Fruit fly (Drosophila melanogaster) whole organism, prepupa: ENCODE measurements around the gene CG32106.

Experiments
- CG11294 ChIP-seq: fragments of 200-800 bp; sonication (Bioruptor generic); IDR thresholded peaks from 2 replicates; pipeline ENCODE4 v1.3.6; 2022; ENCODE audit warnings: missing biosample characterization, missing genetic modification characterization
- CG11762 ChIP-seq: fragments of 200-800 bp; sonication (Bioruptor generic); optimal IDR thresholded peaks from 3 replicates; lab custom pipeline; 2016; ENCODE audit warnings: missing biosample characterization, missing genetic modification characterization; ENCODE audit not compliant: insufficient read depth
- CG15336 ChIP-seq: fragments of 200-800 bp; sonication (Bioruptor generic); IDR thresholded peaks from 2 replicates; pipeline ENCODE4 v1.3.6; 2022; ENCODE audit warnings: missing biosample characterization, missing genetic modification characterization
- CG1621 ChIP-seq: fragments of 200-800 bp; sonication (Bioruptor generic); optimal IDR thresholded peaks from 3 replicates; lab custom pipeline; 2018; ENCODE audit warnings: missing biosample characterization, mild to moderate bottlenecking, missing genetic modification characterization
- CG16779 ChIP-seq: fragments of 200-800 bp; sonication (Bioruptor generic); optimal IDR thresholded peaks from 3 replicates; lab custom pipeline; 2017; ENCODE audit warnings: missing biosample characterization, mild to moderate bottlenecking, missing genetic modification characterization
- CG3032 ChIP-seq: fragments of 200-800 bp; optimal IDR thresholded peaks from 2 replicates; lab custom pipeline; 2019; ENCODE audit warnings: missing biosample characterization, mild to moderate bottlenecking, missing genetic modification characterization, moderate library complexity
- CG31627 ChIP-seq: fragments of 200-800 bp; sonication (Bioruptor generic); optimal IDR thresholded peaks from 3 replicates; lab custom pipeline; 2016; ENCODE audit warnings: missing biosample characterization, missing genetic modification characterization
- CG32006 ChIP-seq: fragments of 200-800 bp; sonication (Bioruptor generic); optimal IDR thresholded peaks from 3 replicates; lab custom pipeline; 2017; ENCODE audit warnings: missing biosample characterization, mild to moderate bottlenecking, missing genetic modification characterization
- CG34406 ChIP-seq: fragments of 200-800 bp; sonication (Bioruptor generic); optimal IDR thresholded peaks from 3 replicates; lab custom pipeline; 2016; ENCODE audit warnings: missing biosample characterization, missing genetic modification characterization
- CG3919 ChIP-seq: fragments of 200-800 bp; sonication (Bioruptor generic); optimal IDR thresholded peaks from 3 replicates; lab custom pipeline; 2016; ENCODE audit warnings: missing biosample characterization, missing genetic modification characterization
- CG4318 ChIP-seq: fragments of 200-800 bp; sonication (Bioruptor generic); optimal IDR thresholded peaks from 3 replicates; lab custom pipeline; 2017; ENCODE audit warnings: missing biosample characterization, mild to moderate bottlenecking, missing genetic modification characterization
- CG6163 ChIP-seq: fragments of 200-800 bp; sonication (Bioruptor generic); IDR thresholded peaks from 3 replicates; pipeline ENCODE4 v1.3.6; 2022; ENCODE audit warnings: missing biosample characterization, missing genetic modification characterization
- CG6276 ChIP-seq: fragments of 200-800 bp; sonication (Bioruptor generic); optimal IDR thresholded peaks from 2 replicates; lab custom pipeline; 2017; ENCODE audit warnings: missing biosample characterization, mild to moderate bottlenecking, missing genetic modification characterization
- CG6792 ChIP-seq: fragments of 200-800 bp; sonication (Bioruptor generic); optimal IDR thresholded peaks from 3 replicates; lab custom pipeline; 2016; ENCODE audit warnings: missing biosample characterization, missing genetic modification characterization
- CG6808 ChIP-seq: fragments of 200-800 bp; sonication (Bioruptor generic); optimal IDR thresholded peaks from 3 replicates; lab custom pipeline; 2017; ENCODE audit warnings: missing biosample characterization, missing genetic modification characterization, mild to moderate bottlenecking, moderate library complexity, missing genetic modification reagents
- CG7368 ChIP-seq: fragments of 200-800 bp; sonication (Bioruptor generic); optimal IDR thresholded peaks from 3 replicates; lab custom pipeline; 2016; ENCODE audit warnings: missing biosample characterization, missing genetic modification characterization
- CG8119 ChIP-seq: fragments of 200-800 bp; sonication (Bioruptor generic); IDR thresholded peaks from 3 replicates; pipeline ENCODE4 v1.3.6; 2022; ENCODE audit warnings: missing biosample characterization, missing genetic modification characterization
- CG8632 ChIP-seq: fragments of 200-800 bp; sonication (Bioruptor generic); optimal IDR thresholded peaks from 3 replicates; lab custom pipeline; 2016; ENCODE audit warnings: missing biosample characterization, missing genetic modification characterization
- CG9139 ChIP-seq: fragments of 200-800 bp; sonication (Bioruptor generic); optimal IDR thresholded peaks from 3 replicates; lab custom pipeline; 2017; ENCODE audit warnings: missing biosample characterization, mild to moderate bottlenecking, missing genetic modification characterization
- Eip75B ChIP-seq: fragments of 200-800 bp; sonication (Bioruptor generic); optimal IDR thresholded peaks from 3 replicates; lab custom pipeline; 2016; ENCODE audit warnings: missing biosample characterization, missing genetic modification characterization
- Eip78C ChIP-seq: fragments of 200-800 bp; sonication (Bioruptor generic); peaks from one replicate; lab custom pipeline; 2016; ENCODE audit warnings: missing biosample characterization, missing genetic modification characterization
- Ets21C ChIP-seq: fragments of 200-800 bp; sonication (Bioruptor generic); optimal IDR thresholded peaks from 3 replicates; lab custom pipeline; 2016; ENCODE audit warnings: missing biosample characterization, missing genetic modification characterization
- Ets96B ChIP-seq: fragments of 200-800 bp; optimal IDR thresholded peaks from 2 replicates; lab custom pipeline; 2019; ENCODE audit warnings: missing biosample characterization, mild to moderate bottlenecking, missing genetic modification characterization, moderate library complexity
- Gug ChIP-seq: fragments of 200-800 bp; sonication (Bioruptor generic); IDR thresholded peaks from 2 replicates; pipeline ENCODE4 v1.3.6; 2022; ENCODE audit warnings: missing biosample characterization, missing genetic modification characterization
- Hr39 ChIP-seq: fragments of 200-800 bp; sonication (Bioruptor generic); optimal IDR thresholded peaks from 2 replicates; lab custom pipeline; 2016; ENCODE audit warnings: missing biosample characterization, missing genetic modification characterization
- Hr4 ChIP-seq: fragments of 200-800 bp; sonication (Bioruptor generic); optimal IDR thresholded peaks from 3 replicates; lab custom pipeline; 2016; ENCODE audit warnings: missing biosample characterization, missing genetic modification characterization
- Lpt ChIP-seq: fragments of 200-800 bp; sonication (Bioruptor generic); optimal IDR thresholded peaks from 3 replicates; lab custom pipeline; 2016; ENCODE audit warnings: missing biosample characterization, missing genetic modification characterization
- Met ChIP-seq: fragments of 200-800 bp; sonication (Bioruptor generic); optimal IDR thresholded peaks from 3 replicates; lab custom pipeline; 2016; ENCODE audit warnings: missing biosample characterization, missing genetic modification characterization
- OdsH ChIP-seq: fragments of 200-800 bp; sonication (Bioruptor generic); optimal IDR thresholded peaks from 3 replicates; lab custom pipeline; 2016; ENCODE audit warnings: missing biosample characterization, missing genetic modification characterization
- Smox ChIP-seq: fragments of 200-800 bp; sonication (Bioruptor generic); optimal IDR thresholded peaks from 3 replicates; lab custom pipeline; 2016; ENCODE audit warnings: missing biosample characterization, missing genetic modification characterization
- Sox102F ChIP-seq: fragments of 200-800 bp; sonication (Bioruptor generic); optimal IDR thresholded peaks from 2 replicates; lab custom pipeline; 2016; ENCODE audit warnings: missing biosample characterization, mild to moderate bottlenecking, missing genetic modification characterization
- Sox14 ChIP-seq: fragments of 200-800 bp; sonication (Bioruptor generic); optimal IDR thresholded peaks from 3 replicates; lab custom pipeline; 2016; ENCODE audit warnings: missing biosample characterization, missing genetic modification characterization
- achi ChIP-seq: fragments of 200-800 bp; sonication (Bioruptor generic); optimal IDR thresholded peaks from 3 replicates; lab custom pipeline; 2016; ENCODE audit warnings: missing biosample characterization, missing genetic modification characterization
- acj6 ChIP-seq: fragments of 200-800 bp; sonication (Bioruptor generic); optimal IDR thresholded peaks from 3 replicates; lab custom pipeline; 2016; ENCODE audit warnings: missing biosample characterization, missing genetic modification characterization
- cyc ChIP-seq: fragments of 200-800 bp; sonication (Bioruptor generic); optimal IDR thresholded peaks from 3 replicates; lab custom pipeline; 2016; ENCODE audit warnings: missing biosample characterization, missing genetic modification characterization
- dac ChIP-seq: fragments of 200-800 bp; sonication (Bioruptor generic); optimal IDR thresholded peaks from 2 replicates; lab custom pipeline; 2017; ENCODE audit warnings: missing biosample characterization, mild to moderate bottlenecking, missing genetic modification characterization
- dsx ChIP-seq: fragments of 200-800 bp; optimal IDR thresholded peaks from 3 replicates; lab custom pipeline; 2019; ENCODE audit warnings: missing biosample characterization, mild to moderate bottlenecking, missing genetic modification characterization, moderate library complexity; ENCODE audit not compliant: poor library complexity, severe bottlenecking
- eg ChIP-seq: fragments of 200-800 bp; sonication (Bioruptor generic); IDR thresholded peaks from 3 replicates; pipeline ENCODE4 v1.3.6; 2022; ENCODE audit warnings: missing biosample characterization, missing genetic modification characterization
- esn ChIP-seq: fragments of 200-800 bp; sonication (Bioruptor generic); optimal IDR thresholded peaks from 2 replicates; lab custom pipeline; 2016; ENCODE audit warnings: missing biosample characterization, mild to moderate bottlenecking, missing genetic modification characterization, moderate library complexity
- fd85E ChIP-seq: fragments of 200-800 bp; sonication (Bioruptor generic); optimal IDR thresholded peaks from 3 replicates; lab custom pipeline; 2016; ENCODE audit warnings: missing biosample characterization, missing genetic modification characterization
- fkh ChIP-seq: fragments of 200-800 bp; sonication (Bioruptor generic); optimal IDR thresholded peaks from 3 replicates; lab custom pipeline; 2017; ENCODE audit warnings: missing biosample characterization, mild to moderate bottlenecking, missing genetic modification characterization, moderate library complexity
- net ChIP-seq: fragments of 200-800 bp; sonication (Bioruptor generic); optimal IDR thresholded peaks from 3 replicates; lab custom pipeline; 2016; ENCODE audit warnings: missing biosample characterization, missing genetic modification characterization
- pdm3 ChIP-seq: fragments of 200-800 bp; sonication (Bioruptor generic); optimal IDR thresholded peaks from 3 replicates; lab custom pipeline; 2016; ENCODE audit warnings: missing biosample characterization, missing genetic modification characterization
- salr ChIP-seq, 2 experiments: fragments of 200-800 bp; sonication (Bioruptor generic); optimal IDR thresholded peaks; 3 replicates each; lab custom pipeline; 2016 to 2018; ENCODE audit warnings: missing biosample characterization in 2 of 2, missing genetic modification characterization in 2 of 2, mild to moderate bottlenecking in 1 of 2
- spab ChIP-seq: fragments of 200-800 bp; sonication (Bioruptor generic); optimal IDR thresholded peaks from 2 replicates; lab custom pipeline; 2017; ENCODE audit warnings: missing biosample characterization, mild to moderate bottlenecking, missing genetic modification characterization, missing genetic modification reagents
- svp ChIP-seq: fragments of 200-800 bp; sonication (Bioruptor generic); peaks from one replicate; lab custom pipeline; 2016; ENCODE audit warnings: missing biosample characterization, missing genetic modification characterization
- topi ChIP-seq: fragments of 200-800 bp; sonication (Bioruptor generic); optimal IDR thresholded peaks from 3 replicates; lab custom pipeline; 2016; ENCODE audit warnings: missing biosample characterization, missing genetic modification characterization

Gene CG32106

DNA sequence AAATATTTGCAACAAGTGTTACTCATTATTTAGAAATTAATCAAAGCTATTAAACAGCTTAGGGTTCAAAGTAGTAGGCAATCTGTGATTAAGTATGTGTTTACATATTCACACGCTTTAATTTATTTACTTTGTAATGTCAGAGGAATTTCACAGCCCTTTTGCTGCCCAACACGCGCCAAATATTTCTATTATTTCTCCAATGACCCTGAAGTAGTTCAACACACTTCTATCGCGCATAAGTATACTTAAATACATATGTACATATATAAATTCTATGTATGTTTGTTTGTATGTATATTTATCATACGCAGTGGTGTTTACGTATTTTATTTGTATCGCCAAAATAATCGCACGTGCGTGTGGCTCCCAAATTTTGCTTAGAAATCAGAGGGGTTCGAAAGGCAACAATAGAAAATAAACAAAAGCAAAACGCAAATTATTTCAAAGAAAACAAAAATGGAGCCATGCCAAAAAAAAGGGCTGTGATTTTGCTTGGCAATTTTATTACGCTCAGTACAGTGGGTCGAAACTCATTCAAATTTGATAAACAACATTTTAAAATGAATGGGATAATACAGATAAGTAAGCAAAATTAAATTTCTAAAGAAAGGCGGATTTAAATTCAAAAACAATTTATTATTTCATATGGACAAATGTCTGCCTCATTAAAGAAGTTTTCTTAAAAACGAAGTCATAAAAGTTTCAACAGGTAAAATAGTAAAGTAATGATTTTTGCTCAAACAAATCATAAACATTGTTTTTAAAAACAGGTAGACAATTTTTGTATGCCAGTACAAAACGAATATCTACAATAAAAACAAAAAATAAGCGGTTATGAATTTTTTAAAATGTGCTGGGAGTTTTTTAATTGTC is 24.9 kb upstream of the CG32106 start:
- peak; percentile 36 for TF ChIP-seq Met
- TF ChIP-seq CG15336 (GFP tag; lab: Robert Waterston, UW), result 0 out of 2 replicates have a peak, but pooled peaks have one; percentile 22
- peak in 1 of 2 experiments; percentile 10 for TF ChIP-seq salr (GFP tag; optimal IDR thresholded peaks at IDR 0.05; lab: Kevin White, UChicago)
- no peak for TF ChIP-seq CG9139 (GFP tag; lab: Kevin White, UChicago)
- TF ChIP-seq achi (GFP tag; lab: Kevin White, UChicago), result no peak
- TF ChIP-seq Ets96B (tag; lab: Kevin White, UChicago), result no peak
- TF ChIP-seq CG6276 (GFP tag; lab: Kevin White, UChicago), result no peak
- 0 out of 3 replicates have a peak, but pooled peaks have one; percentile 21 for TF ChIP-seq eg (GFP tag; lab: Robert Waterston, UW)
- peak; percentile 30 for TF ChIP-seq topi (GFP tag; lab: Kevin White, UChicago)
- peak; percentile 8 for TF ChIP-seq CG32006 (GFP tag; lab: Kevin White, UChicago)
- no peak for TF ChIP-seq CG11294 (GFP tag; lab: Robert Waterston, UW)
- TF ChIP-seq Hr39, result peak; percentile 34
- no peak for TF ChIP-seq OdsH (GFP tag; lab: Kevin White, UChicago)
- peak; percentile 35 for TF ChIP-seq CG8632
- peak; percentile 69 for TF ChIP-seq Eip78C (GFP tag; lab: Kevin White, UChicago)
- TF ChIP-seq dsx (GFP tag; lab: Kevin White, UChicago), result no peak
- peak; percentile 57 for TF ChIP-seq Hr4 (GFP tag; lab: Kevin White, UChicago)
- peak; percentile 17 for TF ChIP-seq Smox (GFP tag; lab: Kevin White, UChicago)
- peak; percentile 13 for TF ChIP-seq CG3919 (GFP tag; lab: Kevin White, UChicago)
- TF ChIP-seq net (GFP tag; lab: Kevin White, UChicago), result peak; percentile 43
- peak; percentile 24 for TF ChIP-seq Ets21C (GFP tag; lab: Kevin White, UChicago)
- TF ChIP-seq fkh (GFP tag; lab: Kevin White, UChicago), result peak; percentile 55
- peak; percentile 4 for TF ChIP-seq CG31627 (GFP tag; lab: Kevin White, UChicago)
- TF ChIP-seq CG4318 (GFP tag; lab: Kevin White, UChicago), result no peak
- TF ChIP-seq esn, result peak; percentile 52
- TF ChIP-seq CG8119 (GFP tag; lab: Robert Waterston, UW), result no peak
- TF ChIP-seq dac (GFP tag; lab: Kevin White, UChicago), result no peak
- no peak for TF ChIP-seq CG16779 (tag; lab: Kevin White, UChicago)
- no peak for TF ChIP-seq Sox14 (GFP tag; lab: Kevin White, UChicago)

DNA sequence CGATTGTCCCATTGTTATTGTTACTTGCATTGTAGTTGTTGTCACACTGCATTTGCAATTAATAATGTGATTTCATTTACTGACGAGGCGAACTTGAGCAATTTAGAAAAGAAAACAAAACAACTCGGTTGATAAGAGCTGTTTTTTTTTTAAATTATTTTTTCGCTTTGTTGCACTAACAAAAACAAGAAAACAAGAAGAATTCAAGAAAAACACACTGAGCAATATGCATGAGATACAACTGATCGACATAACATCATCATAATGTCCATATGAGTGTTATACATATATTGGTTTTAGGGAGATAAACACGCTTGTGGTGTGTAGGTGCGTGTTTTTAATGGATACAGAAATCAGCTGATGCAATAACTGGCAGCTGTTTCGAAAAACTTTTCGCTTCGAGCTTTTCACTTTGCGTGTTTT is 23.9 kb upstream of the CG32106 start:
- TF ChIP-seq spab (no peak), CG31627 (GFP tag; lab: Kevin White, UChicago) (no peak), CG9139 (GFP tag; lab: Kevin White, UChicago) (no peak), CG4318 (GFP tag; lab: Kevin White, UChicago) (peak; percentile 50), Sox102F (GFP tag; lab: Kevin White, UChicago) (no peak), Lpt (GFP tag; lab: Kevin White, UChicago) (peak; percentile 78), Ets96B (tag; lab: Kevin White, UChicago) (no peak), svp (GFP tag; lab: Kevin White, UChicago) (no peak), CG8119 (GFP tag; lab: Robert Waterston, UW) (peak; percentile 91), CG34406 (GFP tag; lab: Kevin White, UChicago) (no peak), Gug (GFP tag; lab: Robert Waterston, UW) (peak; percentile 76), CG3032 (tag; lab: Kevin White, UChicago) (no peak), OdsH (GFP tag; lab: Kevin White, UChicago) (peak; percentile 52), CG6792 (peak; percentile 10), fkh (GFP tag; lab: Kevin White, UChicago) (peak; percentile 52), Ets21C (GFP tag; lab: Kevin White, UChicago) (no peak), Eip75B (no peak), acj6 (GFP tag; lab: Kevin White, UChicago) (peak; percentile 18), CG6163 (GFP tag; lab: Robert Waterston, UW) (peak; percentile 86), fd85E (no peak), Met (no peak), CG6276 (GFP tag; lab: Kevin White, UChicago) (peak; percentile 95), Hr4 (GFP tag; lab: Kevin White, UChicago) (peak; percentile 78), pdm3 (GFP tag; lab: Kevin White, UChicago) (peak; percentile 51), CG1621 (tag; lab: Kevin White, UChicago) (no peak), CG6808 (GFP tag; lab: Kevin White, UChicago) (peak; percentile 32), cyc (GFP tag; lab: Kevin White, UChicago) (no peak), CG11762 (GFP tag; lab: Kevin White, UChicago) (peak; percentile 49), CG11294 (GFP tag; lab: Robert Waterston, UW) (peak; percentile 50; the same call in 1 of the 2 replicates), CG3919 (GFP tag; lab: Kevin White, UChicago) (no peak), CG7368 (no peak)
